Fruit fly (Drosophila melanogaster) whole organism, prepupa: Measurements from ENCODE around the gene WDR79.

Experiments
- Blimp-1 ChIP-seq: fragments of 200-800 bp; sonication (Bioruptor generic); optimal IDR thresholded peaks from 3 replicates; lab custom pipeline; 2017; ENCODE audit warnings: missing biosample characterization, missing genetic modification characterization, mild to moderate bottlenecking, moderate library complexity, missing genetic modification reagents
- CG10631 ChIP-seq: fragments of 200-800 bp; sonication (Bioruptor generic); optimal IDR thresholded peaks from 2 replicates; lab custom pipeline; 2016; ENCODE audit warnings: missing biosample characterization, missing genetic modification characterization
- CG11294 ChIP-seq: fragments of 200-800 bp; sonication (Bioruptor generic); IDR thresholded peaks from 2 replicates; pipeline ENCODE4 v1.3.6; 2022; ENCODE audit warnings: missing biosample characterization, missing genetic modification characterization
- CG15336 ChIP-seq: fragments of 200-800 bp; sonication (Bioruptor generic); IDR thresholded peaks from 2 replicates; pipeline ENCODE4 v1.3.6; 2022; ENCODE audit warnings: missing biosample characterization, missing genetic modification characterization
- CG1621 ChIP-seq: fragments of 200-800 bp; sonication (Bioruptor generic); optimal IDR thresholded peaks from 3 replicates; lab custom pipeline; 2018; ENCODE audit warnings: missing biosample characterization, mild to moderate bottlenecking, missing genetic modification characterization
- CG3032 ChIP-seq: fragments of 200-800 bp; optimal IDR thresholded peaks from 2 replicates; lab custom pipeline; 2019; ENCODE audit warnings: missing biosample characterization, mild to moderate bottlenecking, missing genetic modification characterization, moderate library complexity
- CG31627 ChIP-seq: fragments of 200-800 bp; sonication (Bioruptor generic); optimal IDR thresholded peaks from 3 replicates; lab custom pipeline; 2016; ENCODE audit warnings: missing biosample characterization, missing genetic modification characterization
- CG34406 ChIP-seq: fragments of 200-800 bp; sonication (Bioruptor generic); optimal IDR thresholded peaks from 3 replicates; lab custom pipeline; 2016; ENCODE audit warnings: missing biosample characterization, missing genetic modification characterization
- CG3919 ChIP-seq: fragments of 200-800 bp; sonication (Bioruptor generic); optimal IDR thresholded peaks from 3 replicates; lab custom pipeline; 2016; ENCODE audit warnings: missing biosample characterization, missing genetic modification characterization
- CG6792 ChIP-seq: fragments of 200-800 bp; sonication (Bioruptor generic); optimal IDR thresholded peaks from 3 replicates; lab custom pipeline; 2016; ENCODE audit warnings: missing biosample characterization, missing genetic modification characterization
- CG8119 ChIP-seq: fragments of 200-800 bp; sonication (Bioruptor generic); IDR thresholded peaks from 3 replicates; pipeline ENCODE4 v1.3.6; 2022; ENCODE audit warnings: missing biosample characterization, missing genetic modification characterization
- CG8632 ChIP-seq: fragments of 200-800 bp; sonication (Bioruptor generic); optimal IDR thresholded peaks from 3 replicates; lab custom pipeline; 2016; ENCODE audit warnings: missing biosample characterization, missing genetic modification characterization
- Eip75B ChIP-seq: fragments of 200-800 bp; sonication (Bioruptor generic); optimal IDR thresholded peaks from 3 replicates; lab custom pipeline; 2016; ENCODE audit warnings: missing biosample characterization, missing genetic modification characterization
- Eip78C ChIP-seq: fragments of 200-800 bp; sonication (Bioruptor generic); peaks from one replicate; lab custom pipeline; 2016; ENCODE audit warnings: missing biosample characterization, missing genetic modification characterization
- Ets21C ChIP-seq: fragments of 200-800 bp; sonication (Bioruptor generic); optimal IDR thresholded peaks from 3 replicates; lab custom pipeline; 2016; ENCODE audit warnings: missing biosample characterization, missing genetic modification characterization
- Gug ChIP-seq: fragments of 200-800 bp; sonication (Bioruptor generic); IDR thresholded peaks from 2 replicates; pipeline ENCODE4 v1.3.6; 2022; ENCODE audit warnings: missing biosample characterization, missing genetic modification characterization
- Hr39 ChIP-seq: fragments of 200-800 bp; sonication (Bioruptor generic); optimal IDR thresholded peaks from 2 replicates; lab custom pipeline; 2016; ENCODE audit warnings: missing biosample characterization, missing genetic modification characterization
- Hr4 ChIP-seq: fragments of 200-800 bp; sonication (Bioruptor generic); optimal IDR thresholded peaks from 3 replicates; lab custom pipeline; 2016; ENCODE audit warnings: missing biosample characterization, missing genetic modification characterization
- Lpt ChIP-seq: fragments of 200-800 bp; sonication (Bioruptor generic); optimal IDR thresholded peaks from 3 replicates; lab custom pipeline; 2016; ENCODE audit warnings: missing biosample characterization, missing genetic modification characterization
- OdsH ChIP-seq: fragments of 200-800 bp; sonication (Bioruptor generic); optimal IDR thresholded peaks from 3 replicates; lab custom pipeline; 2016; ENCODE audit warnings: missing biosample characterization, missing genetic modification characterization
- Smox ChIP-seq: fragments of 200-800 bp; sonication (Bioruptor generic); optimal IDR thresholded peaks from 3 replicates; lab custom pipeline; 2016; ENCODE audit warnings: missing biosample characterization, missing genetic modification characterization
- Sox102F ChIP-seq: fragments of 200-800 bp; sonication (Bioruptor generic); optimal IDR thresholded peaks from 2 replicates; lab custom pipeline; 2016; ENCODE audit warnings: missing biosample characterization, mild to moderate bottlenecking, missing genetic modification characterization
- Sox14 ChIP-seq: fragments of 200-800 bp; sonication (Bioruptor generic); optimal IDR thresholded peaks from 3 replicates; lab custom pipeline; 2016; ENCODE audit warnings: missing biosample characterization, missing genetic modification characterization
- Sox15 ChIP-seq: fragments of 200-800 bp; sonication (Bioruptor generic); optimal IDR thresholded peaks from 3 replicates; lab custom pipeline; 2016; ENCODE audit warnings: missing biosample characterization, missing genetic modification characterization
- acj6 ChIP-seq: fragments of 200-800 bp; sonication (Bioruptor generic); optimal IDR thresholded peaks from 3 replicates; lab custom pipeline; 2016; ENCODE audit warnings: missing biosample characterization, missing genetic modification characterization
- cyc ChIP-seq: fragments of 200-800 bp; sonication (Bioruptor generic); optimal IDR thresholded peaks from 3 replicates; lab custom pipeline; 2016; ENCODE audit warnings: missing biosample characterization, missing genetic modification characterization
- dsx ChIP-seq: fragments of 200-800 bp; optimal IDR thresholded peaks from 3 replicates; lab custom pipeline; 2019; ENCODE audit warnings: missing biosample characterization, mild to moderate bottlenecking, missing genetic modification characterization, moderate library complexity; ENCODE audit not compliant: poor library complexity, severe bottlenecking
- esn ChIP-seq: fragments of 200-800 bp; sonication (Bioruptor generic); optimal IDR thresholded peaks from 2 replicates; lab custom pipeline; 2016; ENCODE audit warnings: missing biosample characterization, mild to moderate bottlenecking, missing genetic modification characterization, moderate library complexity
- fd59A ChIP-seq: fragments of 200-800 bp; sonication (Bioruptor generic); optimal IDR thresholded peaks from 2 replicates; lab custom pipeline; 2017; ENCODE audit warnings: missing biosample characterization, mild to moderate bottlenecking, missing genetic modification characterization, missing genetic modification reagents
- fkh ChIP-seq: fragments of 200-800 bp; sonication (Bioruptor generic); optimal IDR thresholded peaks from 3 replicates; lab custom pipeline; 2017; ENCODE audit warnings: missing biosample characterization, mild to moderate bottlenecking, missing genetic modification characterization, moderate library complexity
- lz ChIP-seq: fragments of 200-800 bp; sonication (Bioruptor generic); optimal IDR thresholded peaks from 3 replicates; lab custom pipeline; 2016; ENCODE audit warnings: missing biosample characterization, missing genetic modification characterization
- net ChIP-seq: fragments of 200-800 bp; sonication (Bioruptor generic); optimal IDR thresholded peaks from 3 replicates; lab custom pipeline; 2016; ENCODE audit warnings: missing biosample characterization, missing genetic modification characterization
- pdm3 ChIP-seq: fragments of 200-800 bp; sonication (Bioruptor generic); optimal IDR thresholded peaks from 3 replicates; lab custom pipeline; 2016; ENCODE audit warnings: missing biosample characterization, missing genetic modification characterization
- spab ChIP-seq: fragments of 200-800 bp; sonication (Bioruptor generic); optimal IDR thresholded peaks from 2 replicates; lab custom pipeline; 2017; ENCODE audit warnings: missing biosample characterization, mild to moderate bottlenecking, missing genetic modification characterization, missing genetic modification reagents
- svp ChIP-seq: fragments of 200-800 bp; sonication (Bioruptor generic); peaks from one replicate; lab custom pipeline; 2016; ENCODE audit warnings: missing biosample characterization, missing genetic modification characterization
- topi ChIP-seq: fragments of 200-800 bp; sonication (Bioruptor generic); optimal IDR thresholded peaks from 3 replicates; lab custom pipeline; 2016; ENCODE audit warnings: missing biosample characterization, missing genetic modification characterization

WDR79 gene

DNA sequence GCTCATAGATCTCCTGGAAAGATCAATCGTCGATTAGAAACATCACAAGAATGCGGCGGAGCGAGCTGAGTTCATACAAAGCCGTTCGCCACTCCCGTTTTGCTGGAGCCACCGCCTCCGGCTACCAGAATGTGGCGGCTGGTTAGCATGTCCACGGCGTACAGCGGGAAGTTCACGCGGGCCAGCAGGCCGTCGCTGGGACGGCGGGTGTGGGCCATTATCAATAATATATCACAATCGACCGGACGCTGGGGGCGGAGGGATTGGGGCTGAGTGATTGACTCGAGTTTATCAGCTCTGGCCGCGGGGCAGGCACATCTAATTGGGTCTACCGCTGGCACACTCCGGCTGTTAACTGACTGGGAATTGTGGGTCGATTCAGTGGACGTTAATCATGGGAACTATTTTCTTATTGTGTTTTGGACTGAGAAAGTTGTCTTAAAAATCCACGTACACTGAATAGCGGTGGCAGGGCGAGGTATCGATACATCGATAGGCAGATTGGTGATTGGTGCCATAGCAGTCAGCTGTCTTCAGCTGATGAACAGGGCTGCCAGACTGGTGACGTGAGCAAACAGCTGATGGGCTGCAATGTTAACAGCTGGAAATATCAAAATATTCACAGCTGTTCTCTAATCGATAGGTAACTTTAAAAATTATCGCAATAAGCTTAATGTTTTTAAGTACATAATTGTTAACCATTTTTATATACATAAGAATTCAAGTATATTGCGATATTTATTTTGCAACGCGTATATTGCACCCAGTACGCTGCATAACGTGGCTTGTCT lies 28.9 kb downstream of the WDR79 start, which contains the start of gene CG9175:
Gene CG9175, minus strand, starts transcription at position 488 of the 791 bp plus-strand sequence.
- TF ChIP-seq CG31627 (GFP tag; lab: Kevin White, UChicago) = peak; percentile 21
- peak; percentile 80 for TF ChIP-seq Eip78C
- TF ChIP-seq acj6 = no peak
- no peak for TF ChIP-seq CG8632 (GFP tag; lab: Kevin White, UChicago)
- peak; percentile 38 for TF ChIP-seq fkh
- peak; percentile 47 for TF ChIP-seq Sox14 (GFP tag; lab: Kevin White, UChicago)
- TF ChIP-seq svp = peak; percentile 96
- TF ChIP-seq CG1621 (tag; lab: Kevin White, UChicago) = peak; percentile 49
- peak; percentile 14 for TF ChIP-seq lz (GFP tag; lab: Kevin White, UChicago)
- TF ChIP-seq Eip75B (GFP tag; lab: Kevin White, UChicago) = no peak
- TF ChIP-seq Hr39 = no peak

DNA sequence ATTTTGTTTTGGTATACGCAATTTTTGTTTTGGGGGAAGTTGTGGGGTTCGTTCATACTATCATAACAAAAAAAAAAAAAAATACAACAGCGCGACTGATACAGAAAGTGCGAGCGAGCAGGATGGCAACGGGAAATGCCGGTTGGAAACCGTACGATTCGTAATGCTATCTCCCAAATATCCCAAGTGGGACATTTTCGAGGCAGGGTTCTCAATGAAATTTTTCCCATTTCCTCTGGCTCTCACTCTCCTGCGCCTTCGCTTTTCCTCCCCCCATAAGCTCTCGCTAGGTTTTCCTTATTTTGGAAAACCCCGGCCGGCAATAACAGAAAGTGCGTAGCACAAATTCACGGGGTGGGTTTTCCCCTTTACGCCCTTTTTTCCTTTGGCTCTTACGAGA lies 35.3 kb downstream of the WDR79 start:
- TF ChIP-seq Lpt (GFP tag; lab: Kevin White, UChicago) (no peak), Ets21C (no peak), CG15336 (GFP tag; lab: Robert Waterston, UW) (no peak), fkh (no peak), Blimp-1 (GFP tag; lab: Kevin White, UChicago) (no peak), CG11294 (GFP tag; lab: Robert Waterston, UW) (no peak), pdm3 (GFP tag; lab: Kevin White, UChicago) (no peak), net (no peak), Hr4 (GFP tag; lab: Kevin White, UChicago) (no peak), CG34406 (no peak), CG8119 (no peak), fd59A (GFP tag; lab: Kevin White, UChicago) (no peak), acj6 (no peak), Smox (no peak), CG6792 (GFP tag; lab: Kevin White, UChicago) (no peak), Gug (no peak), Sox15 (GFP tag; lab: Kevin White, UChicago) (no peak), OdsH (GFP tag; lab: Kevin White, UChicago) (no peak)

DNA sequence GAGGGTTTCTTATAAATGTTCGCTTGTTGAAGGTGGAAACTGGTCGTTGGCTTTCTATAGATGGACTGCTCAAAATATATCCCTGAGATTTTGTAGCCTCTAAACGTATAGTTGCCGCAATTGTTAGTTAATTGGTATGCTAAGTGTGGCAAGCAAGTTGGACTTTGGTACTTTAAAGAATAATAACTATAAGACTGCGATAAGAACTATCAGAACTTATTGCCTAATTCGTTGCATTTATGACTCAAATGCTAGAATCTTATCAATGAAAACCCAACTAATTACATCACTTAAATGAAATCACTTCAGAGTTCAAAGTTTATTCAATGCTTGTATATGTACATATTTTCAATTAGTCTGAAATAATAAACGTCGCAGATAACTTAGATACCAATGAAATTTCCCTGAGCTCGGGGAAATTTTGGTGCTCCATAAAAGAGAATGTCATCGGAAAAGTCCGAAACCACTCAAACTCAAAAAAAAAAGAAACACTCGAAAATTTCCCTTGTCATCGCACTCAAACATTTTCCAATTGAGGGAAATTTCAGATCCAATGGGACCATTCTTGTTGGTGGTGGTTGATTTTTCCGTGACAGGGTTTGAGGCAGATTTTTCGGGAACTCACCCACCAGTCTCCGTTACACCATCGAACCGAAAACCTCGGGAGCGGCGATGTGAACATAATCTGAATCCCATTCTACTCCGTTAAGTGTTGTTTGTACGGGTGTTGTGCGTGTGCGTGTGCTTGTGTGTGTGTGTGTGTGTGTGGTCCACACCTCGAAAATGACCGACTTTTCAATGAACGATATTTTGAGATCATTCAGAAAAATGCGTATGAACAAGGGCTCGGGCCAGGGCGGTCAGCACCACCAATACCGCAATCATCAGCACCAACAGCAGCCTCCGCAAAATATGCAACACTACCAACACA lies 36.5 kb downstream of the WDR79 start, which contains the start of gene CG45075:
Gene CG45075, plus strand, starts transcription at position 627 of the 931 bp plus-strand sequence.
- no peak for TF ChIP-seq Gug

DNA sequence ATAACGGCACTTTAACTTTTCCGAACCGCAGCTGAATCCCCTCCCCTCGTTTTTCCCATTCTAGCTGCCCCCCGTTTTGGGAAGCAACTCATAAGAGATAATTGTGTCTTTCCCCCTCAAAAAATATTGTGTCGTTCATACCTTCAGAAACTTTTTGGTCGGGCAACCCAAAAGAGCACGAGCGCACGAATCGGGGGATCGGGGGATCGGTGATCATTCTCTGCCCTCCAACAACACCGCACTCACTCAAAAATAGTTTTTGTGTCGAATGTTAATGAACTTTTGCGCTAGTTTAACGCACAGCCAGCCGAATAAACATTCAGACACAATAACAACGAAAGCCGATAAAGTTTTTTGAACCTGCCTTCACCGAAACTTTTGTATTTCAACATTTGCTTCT lies 37.2 kb downstream of the WDR79 start:
- TF ChIP-seq CG10631 (GFP tag; lab: Kevin White, UChicago) (no peak), spab (GFP tag; lab: Kevin White, UChicago) (no peak), Sox14 (GFP tag; lab: Kevin White, UChicago) (no peak), lz (GFP tag; lab: Kevin White, UChicago) (no peak), topi (GFP tag; lab: Kevin White, UChicago) (no peak), OdsH (GFP tag; lab: Kevin White, UChicago) (no peak), cyc (GFP tag; lab: Kevin White, UChicago) (no peak), Sox102F (no peak), dsx (no peak), esn (no peak), Smox (no peak), Hr4 (GFP tag; lab: Kevin White, UChicago) (no peak), Eip75B (GFP tag; lab: Kevin White, UChicago) (no peak), Eip78C (no peak), CG3919 (no peak), CG3032 (tag; lab: Kevin White, UChicago) (no peak), net (no peak), CG11294 (GFP tag; lab: Robert Waterston, UW) (no peak), CG8632 (GFP tag; lab: Kevin White, UChicago) (no peak)
- TF ChIP-seq, all 60 proteins: peak for 0
